Fruit fly (Drosophila melanogaster) whole organism, embryonic: ENCODE data around the gene Vps26.

Experiments
- Abd-B ChIP-seq: fragments of 200-800 bp; sonication (Bioruptor generic); optimal IDR thresholded peaks from 2 replicates; lab custom pipeline; 2018; ENCODE audit warnings: missing biosample characterization, mild to moderate bottlenecking, missing genetic modification characterization, moderate library complexity
- CG10654 ChIP-seq: fragments of 200-800 bp; sonication (Bioruptor generic); optimal IDR thresholded peaks from 2 replicates; lab custom pipeline; 2016; ENCODE audit warnings: missing biosample characterization, missing genetic modification characterization
- CG11247 ChIP-seq: fragments of 200-800 bp; sonication (Bioruptor generic); IDR thresholded peaks from 2 replicates; pipeline ENCODE4 v1.3.6; 2022; ENCODE audit warnings: missing biosample characterization, missing genetic modification characterization
- CG11696 ChIP-seq: fragments of 200-800 bp; sonication (Bioruptor generic); IDR thresholded peaks from 2 replicates; pipeline ENCODE4 v1.3.6; 2022; ENCODE audit warnings: missing biosample characterization, missing genetic modification characterization
- CG12219 ChIP-seq: fragments of 200-800 bp; sonication (Bioruptor generic); optimal IDR thresholded peaks from 3 replicates; lab custom pipeline; 2018; ENCODE audit warnings: missing biosample characterization, mild to moderate bottlenecking, missing genetic modification characterization
- CG12299 ChIP-seq: fragments of 200-800 bp; sonication (Bioruptor generic); optimal IDR thresholded peaks from 2 replicates; lab custom pipeline; 2018; ENCODE audit warnings: missing biosample characterization, mild to moderate bottlenecking, missing genetic modification characterization
- CG13287 ChIP-seq: fragments of 200-800 bp; sonication (Bioruptor generic); IDR thresholded peaks from 2 replicates; pipeline ENCODE4 v1.3.6; 2022; ENCODE audit warnings: missing biosample characterization, missing genetic modification characterization; ENCODE audit not compliant: partially characterized antibody
- CG15073 ChIP-seq: fragments of 200-800 bp; sonication (Bioruptor generic); optimal IDR thresholded peaks from 2 replicates; lab custom pipeline; 2016; ENCODE audit warnings: missing biosample characterization, missing genetic modification characterization
- CG16815 ChIP-seq: fragments of 200-800 bp; sonication (Bioruptor generic); optimal IDR thresholded peaks from 3 replicates; lab custom pipeline; 2017; ENCODE audit warnings: missing biosample characterization, mild to moderate bottlenecking, missing genetic modification characterization
- CG2678 ChIP-seq: fragments of 200-800 bp; sonication (Bioruptor generic); optimal IDR thresholded peaks from 3 replicates; lab custom pipeline; 2019; ENCODE audit warnings: missing biosample characterization, mild to moderate bottlenecking, missing genetic modification characterization, moderate library complexity
- CG2712 ChIP-seq: fragments of 200-800 bp; optimal IDR thresholded peaks from 3 replicates; lab custom pipeline; 2019; ENCODE audit warnings: missing biosample characterization, mild to moderate bottlenecking, missing genetic modification characterization, moderate library complexity
- CG3065 ChIP-seq: fragments of 200-800 bp; sonication (Bioruptor generic); optimal IDR thresholded peaks from 2 replicates; lab custom pipeline; 2016; ENCODE audit warnings: missing biosample characterization, missing genetic modification characterization
- CG32532 ChIP-seq: fragments of 200-800 bp; sonication (Bioruptor generic); IDR thresholded peaks from 2 replicates; pipeline ENCODE4 v1.3.6; 2022; ENCODE audit warnings: missing biosample characterization, missing genetic modification characterization
- CG33557 ChIP-seq: fragments of 200-800 bp; sonication (Bioruptor generic); optimal IDR thresholded peaks from 2 replicates; lab custom pipeline; 2019; ENCODE audit warnings: missing biosample characterization, mild to moderate bottlenecking, missing genetic modification characterization, moderate library complexity
- CG4328 ChIP-seq: fragments of 200-800 bp; sonication (Bioruptor generic); optimal IDR thresholded peaks from 3 replicates; lab custom pipeline; 2017; ENCODE audit warnings: missing biosample characterization, missing genetic modification reagents, missing genetic modification characterization
- CG4424 ChIP-seq: fragments of 200-800 bp; sonication (Bioruptor generic); optimal IDR thresholded peaks from 3 replicates; lab custom pipeline; 2016; ENCODE audit warnings: missing biosample characterization, missing genetic modification characterization
- CG6683 ChIP-seq: fragments of 200-800 bp; sonication (Bioruptor generic); optimal IDR thresholded peaks from 2 replicates; lab custom pipeline; 2017; ENCODE audit warnings: missing biosample characterization, mild to moderate bottlenecking, missing genetic modification characterization, missing genetic modification reagents
- CG7556 ChIP-seq: fragments of 200-800 bp; sonication (Bioruptor generic); optimal IDR thresholded peaks from 2 replicates; lab custom pipeline; 2017; ENCODE audit warnings: missing biosample characterization, mild to moderate bottlenecking, missing genetic modification characterization
- CG8281 ChIP-seq: fragments of 200-800 bp; sonication (Bioruptor generic); optimal IDR thresholded peaks from 2 replicates; lab custom pipeline; 2018; ENCODE audit warnings: missing biosample characterization, mild to moderate bottlenecking, missing genetic modification characterization, moderate library complexity
- CG8359 ChIP-seq: fragments of 200-800 bp; sonication (Bioruptor generic); optimal IDR thresholded peaks from 2 replicates; lab custom pipeline; 2017; ENCODE audit warnings: missing biosample characterization, mild to moderate bottlenecking, missing genetic modification characterization, borderline replicate concordance
- CG8388 ChIP-seq: fragments of 200-800 bp; sonication (Bioruptor generic); optimal IDR thresholded peaks from 2 replicates; lab custom pipeline; 2019; ENCODE audit warnings: missing biosample characterization, mild to moderate bottlenecking, missing genetic modification characterization, moderate library complexity
- CG9437 ChIP-seq: fragments of 200-800 bp; sonication (Bioruptor generic); optimal IDR thresholded peaks from 2 replicates; lab custom pipeline; 2018; ENCODE audit warnings: missing biosample characterization, mild to moderate bottlenecking, missing genetic modification characterization
- CG9797 ChIP-seq: fragments of 200-800 bp; sonication (Bioruptor generic); optimal IDR thresholded peaks from 3 replicates; lab custom pipeline; 2018; ENCODE audit warnings: missing biosample characterization, mild to moderate bottlenecking, missing genetic modification characterization
- Dad ChIP-seq: fragments of 200-800 bp; sonication (Bioruptor generic); optimal IDR thresholded peaks from 3 replicates; lab custom pipeline; 2016; ENCODE audit warnings: missing biosample characterization, missing genetic modification characterization
- Dbx ChIP-seq: fragments of 200-800 bp; sonication (Bioruptor generic); IDR thresholded peaks from 3 replicates; pipeline ENCODE4 v1.3.6; 2022; ENCODE audit warnings: missing biosample characterization, missing genetic modification characterization
- Dek ChIP-seq: fragments of 200-800 bp; sonication (Bioruptor generic); optimal IDR thresholded peaks from 3 replicates; lab custom pipeline; 2019; ENCODE audit warnings: missing biosample characterization, mild to moderate bottlenecking, missing genetic modification characterization, moderate library complexity
- Dip2 ChIP-seq: fragments of 200-800 bp; sonication (Bioruptor generic); IDR thresholded peaks from 2 replicates; pipeline ENCODE4 v1.3.6; 2022; ENCODE audit warnings: missing biosample characterization, missing genetic modification characterization
- Drgx ChIP-seq: fragments of 200-800 bp; sonication (Bioruptor generic); IDR thresholded peaks from 2 replicates; pipeline ENCODE4 v1.3.6; 2022; ENCODE audit warnings: missing biosample characterization, missing genetic modification characterization
- Fer2 ChIP-seq: fragments of 200-800 bp; sonication (Bioruptor generic); optimal IDR thresholded peaks from 2 replicates; lab custom pipeline; 2018; ENCODE audit warnings: missing biosample characterization, mild to moderate bottlenecking, missing genetic modification characterization, moderate library complexity
- Gsc ChIP-seq: fragments of 200-800 bp; sonication (Bioruptor generic); IDR thresholded peaks from 2 replicates; pipeline ENCODE4 v1.3.6; 2022; ENCODE audit warnings: missing biosample characterization, missing genetic modification characterization
- Hr51 ChIP-seq, 2 experiments: fragments of 200-800 bp; sonication (Bioruptor generic); optimal IDR thresholded peaks; 2 replicates in 1 of 2; 3 replicates in 1 of 2; lab custom pipeline; 2016 to 2018; ENCODE audit warnings: missing biosample characterization in 2 of 2, missing genetic modification characterization in 2 of 2, mild to moderate bottlenecking in 1 of 2, moderate library complexity in 1 of 2
- Mes4 ChIP-seq: fragments of 200-800 bp; sonication (Bioruptor generic); optimal IDR thresholded peaks from 2 replicates; lab custom pipeline; 2016; ENCODE audit warnings: missing biosample characterization, missing genetic modification characterization
- Mrtf ChIP-seq: fragments of 200-800 bp; sonication (Bioruptor generic); IDR thresholded peaks from 3 replicates; pipeline ENCODE4 v1.3.6; 2022; ENCODE audit warnings: missing biosample characterization, missing genetic modification characterization
- NK7.1 ChIP-seq: fragments of 200-800 bp; sonication (Bioruptor generic); optimal IDR thresholded peaks from 3 replicates; lab custom pipeline; 2016; ENCODE audit warnings: missing biosample characterization, missing genetic modification characterization
- Oli ChIP-seq: fragments of 200-800 bp; sonication (Bioruptor generic); optimal IDR thresholded peaks from 2 replicates; lab custom pipeline; 2018; ENCODE audit warnings: missing biosample characterization, mild to moderate bottlenecking, missing genetic modification characterization, moderate library complexity
- al ChIP-seq: fragments of 200-800 bp; sonication (Bioruptor generic); IDR thresholded peaks from 2 replicates; pipeline ENCODE4 v1.3.6; 2022; ENCODE audit warnings: missing biosample characterization, missing genetic modification characterization
- ase ChIP-seq: fragments of 200-800 bp; sonication (Bioruptor generic); IDR thresholded peaks from 3 replicates; pipeline ENCODE4 v1.3.6; 2022; ENCODE audit warnings: missing biosample characterization, missing genetic modification characterization
- caup ChIP-seq: fragments of 200-800 bp; sonication (Bioruptor generic); optimal IDR thresholded peaks from 3 replicates; lab custom pipeline; 2017; ENCODE audit warnings: missing biosample characterization, mild to moderate bottlenecking, missing genetic modification characterization, moderate library complexity; ENCODE audit not compliant: severe bottlenecking
- crol ChIP-seq: fragments of 200-800 bp; sonication (Bioruptor generic); IDR thresholded peaks from 2 replicates; pipeline ENCODE4 v1.3.6; 2022; ENCODE audit warnings: missing biosample characterization, missing genetic modification characterization
- dm ChIP-seq: fragments of 200-800 bp; sonication (Bioruptor generic); optimal IDR thresholded peaks from 3 replicates; lab custom pipeline; 2016; ENCODE audit warnings: missing biosample characterization, missing genetic modification characterization
- gfzf ChIP-seq: fragments of 200-800 bp; sonication (Bioruptor generic); optimal IDR thresholded peaks from 2 replicates; lab custom pipeline; 2016; ENCODE audit warnings: missing biosample characterization, mild to moderate bottlenecking, missing genetic modification characterization, moderate library complexity
- gt ChIP-seq: fragments of 200-800 bp; sonication (Bioruptor generic); IDR thresholded peaks from 2 replicates; pipeline ENCODE4 v1.3.6; 2022; ENCODE audit warnings: missing biosample characterization, missing genetic modification characterization
- kah ChIP-seq: fragments of 200-800 bp; sonication (Bioruptor generic); optimal IDR thresholded peaks from 2 replicates; lab custom pipeline; 2018; ENCODE audit warnings: missing biosample characterization, mild to moderate bottlenecking, missing genetic modification characterization
- luna ChIP-seq: fragments of 200-800 bp; sonication (Bioruptor generic); optimal IDR thresholded peaks from 2 replicates; lab custom pipeline; 2016; ENCODE audit warnings: missing biosample characterization, missing genetic modification characterization
- pan ChIP-seq, 4 experiments: fragments of >200 bp in 3 of 4; fragments of 200-800 bp in 1 of 4; sonication (Bioruptor generic) in 1 of 4; optimal IDR thresholded peaks in 3 of 4; IDR thresholded peaks in 1 of 4; 2 replicates each; pipeline versions ENCODE4 v1.3.6 to Lab custom; 2017 to 2022; ENCODE audit warnings: missing biosample characterization in 2 of 4, missing genetic modification characterization in 2 of 4, mixed read lengths in 1 of 4
- pros ChIP-seq: fragments of 200-800 bp; sonication (Bioruptor generic); optimal IDR thresholded peaks from 3 replicates; lab custom pipeline; 2019; ENCODE audit warnings: missing biosample characterization, mild to moderate bottlenecking, missing genetic modification characterization, moderate library complexity
- pzg ChIP-seq: fragments of 200-800 bp; sonication (Bioruptor generic); optimal IDR thresholded peaks from 3 replicates; lab custom pipeline; 2018; ENCODE audit warnings: missing biosample characterization, mild to moderate bottlenecking, missing genetic modification characterization, moderate library complexity
- tup ChIP-seq: fragments of 200-800 bp; sonication (Bioruptor generic); optimal IDR thresholded peaks from 2 replicates; lab custom pipeline; 2016; ENCODE audit warnings: missing biosample characterization, mild to moderate bottlenecking, missing genetic modification characterization, moderate library complexity
- twi ChIP-seq: fragments of 200-800 bp; optimal IDR thresholded peaks from 2 replicates; lab custom pipeline; 2019; ENCODE audit warnings: missing biosample characterization, mild to moderate bottlenecking, missing genetic modification characterization, moderate library complexity
- yki ChIP-seq: fragments of >200 bp; optimal IDR thresholded peaks from 3 replicates; lab custom pipeline; 2018

The Vps26 gene

DNA sequence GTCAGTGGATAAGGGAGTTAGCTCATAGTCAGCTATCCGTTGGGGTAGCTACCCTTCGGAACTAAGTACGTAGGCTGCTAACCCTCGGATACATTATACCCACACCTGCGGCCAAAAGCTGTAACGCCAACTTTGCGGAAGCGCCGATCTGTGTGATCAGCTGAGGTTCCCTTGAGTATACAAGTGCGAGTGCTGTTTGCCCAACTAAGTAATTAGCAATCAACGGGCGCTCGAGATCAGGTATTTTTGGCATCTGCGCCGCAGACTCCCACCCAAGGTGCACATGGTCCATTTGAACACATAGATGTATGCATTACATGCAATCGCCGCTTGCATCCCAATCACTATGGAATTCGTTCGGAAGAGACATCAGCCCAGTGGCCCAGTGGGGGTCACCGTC, 19.6 kb upstream of the Vps26 start (continued):
- TF ChIP-seq Hr51 (GFP tag; optimal IDR thresholded peaks at IDR 0.05; lab: Kevin White, UChicago) (peak; percentile 8 to 73), CG13287 (GFP tag; lab: Robert Waterston, UW) (no peak), yki (lab: Kevin White, UChicago) (no peak), ase (GFP tag; lab: Robert Waterston, UW) (peak; percentile 57; the same call in 2 of the 3 replicates), twi (no peak), Dek (tag; lab: Kevin White, UChicago) (peak; percentile 77), gfzf (GFP tag; lab: Kevin White, UChicago) (no peak), crol (GFP tag; lab: Robert Waterston, UW) (no peak), pzg (GFP tag; lab: Kevin White, UChicago) (peak; percentile 15), CG33557 (GFP tag; lab: Kevin White, UChicago) (no peak), Drgx (no peak), Fer2 (peak; percentile 51), gt (GFP tag; lab: Robert Waterston, UW) (no peak), CG11247 (GFP tag; lab: Robert Waterston, UW) (peak; percentile 78), pros (GFP tag; lab: Kevin White, UChicago) (no peak), dm (GFP tag; lab: Kevin White, UChicago) (no peak), pan (optimal IDR thresholded peaks at IDR 0.05; lab: Kevin White, UChicago) (no peak), pan (GFP tag; optimal IDR thresholded peaks at IDR 0.05 in 1 of 2, IDR thresholded peaks at IDR 0.05 in 1 of 2) (peak in 1 of 2 experiments; percentile 46), caup (GFP tag; lab: Kevin White, UChicago) (peak; percentile 95), kah (no peak), CG3065 (no peak), CG12299 (peak; percentile 72), Gsc (no peak), CG12219 (GFP tag; lab: Kevin White, UChicago) (peak; percentile 47), CG8359 (GFP tag; lab: Kevin White, UChicago) (no peak), Oli (tag; lab: Kevin White, UChicago) (no peak), CG32532 (peak; percentile 58; the same call in 1 of the 2 replicates), tup (GFP tag; lab: Kevin White, UChicago) (peak; percentile 85), Mes4 (GFP tag; lab: Kevin White, UChicago) (peak; percentile 49), Dbx (GFP tag; lab: Robert Waterston, UW) (peak; percentile 89; the same call in 2 of the 3 replicates), CG10654 (GFP tag; lab: Kevin White, UChicago) (peak; percentile 45), CG15073 (no peak), CG6683 (GFP tag; lab: Kevin White, UChicago) (peak; percentile 82), luna (GFP tag; lab: Kevin White, UChicago) (peak; percentile 77), Dad (peak; percentile 15), CG11696 (GFP tag; lab: Robert Waterston, UW) (0 out of 2 replicates have a peak, but pooled peaks have one; percentile 49), al (GFP tag; lab: Robert Waterston, UW) (no peak), CG2678 (tag; lab: Kevin White, UChicago) (peak; percentile 79), NK7.1 (peak; percentile 64), Dip2 (GFP tag; lab: Robert Waterston, UW) (no peak), Abd-B (GFP tag; lab: Kevin White, UChicago) (no peak), CG4424 (GFP tag; lab: Kevin White, UChicago) (no peak), CG7556 (GFP tag; lab: Kevin White, UChicago) (peak; percentile 72), CG8388 (GFP tag; lab: Kevin White, UChicago) (no peak), CG2712 (tag; lab: Kevin White, UChicago) (no peak), Mrtf (GFP tag; lab: Robert Waterston, UW) (no peak), CG8281 (tag; lab: Kevin White, UChicago) (no peak), CG4328 (GFP tag; lab: Kevin White, UChicago) (peak; percentile 64), CG9797 (GFP tag; lab: Kevin White, UChicago) (no peak), CG9437 (GFP tag; lab: Kevin White, UChicago) (no peak), CG16815 (no peak)
